ENCODE assay signal across 5 worm cellular contexts in the genomic region with DNA sequence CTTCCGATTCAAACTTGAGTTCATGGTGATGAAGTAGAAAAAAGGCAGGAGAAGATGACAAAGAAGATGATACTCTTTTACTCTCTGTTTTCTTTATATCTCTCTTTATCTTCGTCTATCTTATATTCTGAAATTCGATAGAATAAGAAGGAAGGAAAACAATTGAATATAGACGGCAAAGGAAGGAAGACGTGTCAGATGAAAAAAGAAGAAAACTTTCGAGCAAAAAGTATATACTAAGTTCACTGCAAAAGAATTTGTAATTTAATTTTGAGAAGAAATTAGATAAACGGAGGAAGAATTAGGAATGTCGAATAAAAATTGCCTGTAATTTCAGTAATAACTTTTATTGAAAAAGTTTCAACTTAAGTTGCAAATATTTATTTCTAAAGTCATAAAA.
A peak's percentile ranks its signal among the peaks of the same experiment; 100 is the strongest.
TF ChIP-seq lines count a peak whose summit lies in the region.

Gene K01F9.2 (minus strand): TSS at position 127 of the 400 bp plus-strand sequence.

TF ChIP-seq in whole organism, L1 larva, 84 proteins besides CTCF, POLR2A, EP300 and RAD21:
- peak; percentile 49 for TF ChIP-seq lin-14 (GFP tag; optimal IDR thresholded peaks at IDR 0.05; lab: Kevin White, UChicago)
- no peak for TF ChIP-seq rnt-1 (tag; optimal IDR thresholded peaks at IDR 0.05; lab: Kevin White, UChicago)
- TF ChIP-seq efl-1 (optimal IDR thresholded peaks at IDR 0.05; lab: Kevin White, UChicago): no peak
- no peak for TF ChIP-seq efl-1 (GFP tag; optimal IDR thresholded peaks at IDR 0.05 in 1 of 2; lab: Kevin White, UChicago)
- TF ChIP-seq elt-3 (tag; optimal IDR thresholded peaks at IDR 0.05; lab: Kevin White, UChicago): no peak
- TF ChIP-seq fkh-8 (tag; optimal IDR thresholded peaks at IDR 0.05; lab: Kevin White, UChicago): no peak
- TF ChIP-seq aha-1 (tag; optimal IDR thresholded peaks at IDR 0.05; lab: Kevin White, UChicago): no peak
- no peak for TF ChIP-seq ceh-90 (tag; optimal IDR thresholded peaks at IDR 0.05; lab: Kevin White, UChicago)
- no peak for TF ChIP-seq ceh-88 (GFP tag; IDR thresholded peaks at IDR 0.05; lab: Robert Waterston, UW)
- no peak for TF ChIP-seq zip-4 (GFP tag; optimal IDR thresholded peaks at IDR 0.05; lab: Kevin White, UChicago)
- TF ChIP-seq isw-1 (GFP tag; IDR thresholded peaks at IDR 0.05; lab: Robert Waterston, UW): no peak
- TF ChIP-seq C16A3.4 (tag; optimal IDR thresholded peaks at IDR 0.05; lab: Kevin White, UChicago): no peak
- TF ChIP-seq swsn-7 (tag; optimal IDR thresholded peaks at IDR 0.05; lab: Kevin White, UChicago): no peak
- TF ChIP-seq fkh-10 (GFP tag; optimal IDR thresholded peaks at IDR 0.05; lab: Kevin White, UChicago): peak; percentile 93

TF ChIP-seq in whole organism, L3 larva, 47 proteins besides CTCF, POLR2A, EP300 and RAD21:
- TF ChIP-seq sea-2 (GFP tag; optimal IDR thresholded peaks at IDR 0.05; lab: Kevin White, UChicago): no peak
- TF ChIP-seq fkh-10 (GFP tag; optimal IDR thresholded peaks at IDR 0.05; lab: Kevin White, UChicago): peak; percentile 96
- TF ChIP-seq ZK546.5 (tag; optimal IDR thresholded peaks at IDR 0.05; lab: Kevin White, UChicago): no peak
- no peak for TF ChIP-seq hmg-11 (tag; optimal IDR thresholded peaks at IDR 0.05; lab: Kevin White, UChicago)

TF ChIP-seq in whole organism, L4 larva, 104 proteins besides CTCF, POLR2A, EP300 and RAD21:
- no peak for TF ChIP-seq nhr-41 (GFP tag; IDR thresholded peaks at IDR 0.05; lab: Robert Waterston, UW)
- TF ChIP-seq fkh-10 (GFP tag; optimal IDR thresholded peaks at IDR 0.05; lab: Kevin White, UChicago): peak; percentile 89
- TF ChIP-seq aha-1 (tag; lab: Kevin White, UChicago): peak; percentile 87
- TF ChIP-seq ces-1 (GFP tag; optimal IDR thresholded peaks at IDR 0.05; lab: Kevin White, UChicago): peak; percentile 85
- TF ChIP-seq R02D3.7 (tag; optimal IDR thresholded peaks at IDR 0.05; lab: Kevin White, UChicago): no peak

TF ChIP-seq in whole organism, late embryonic, 69 proteins besides CTCF, POLR2A, EP300 and RAD21:
- TF ChIP-seq hlh-8 (tag; optimal IDR thresholded peaks at IDR 0.05; lab: Kevin White, UChicago): no peak
- no peak for TF ChIP-seq unc-86 (tag; optimal IDR thresholded peaks at IDR 0.05; lab: Kevin White, UChicago)
- TF ChIP-seq dve-1 (tag; optimal IDR thresholded peaks at IDR 0.05; lab: Kevin White, UChicago): no peak
- TF ChIP-seq unc-42 (tag; optimal IDR thresholded peaks at IDR 0.05; lab: Kevin White, UChicago): peak; percentile 85

TF ChIP-seq in whole organism, mixed stage, embryonic, 35 proteins besides CTCF, POLR2A, EP300 and RAD21:
- TF ChIP-seq bed-3 (GFP tag; optimal IDR thresholded peaks at IDR 0.05; lab: Kevin White, UChicago): no peak
- TF ChIP-seq nhr-76 (tag; optimal IDR thresholded peaks at IDR 0.05; lab: Kevin White, UChicago): no peak
- TF ChIP-seq unc-120 (tag; optimal IDR thresholded peaks at IDR 0.05; lab: Kevin White, UChicago; ENCODE audit: poor library complexity, severe bottlenecking): no peak
- peak; percentile 91 for TF ChIP-seq ces-1 (GFP tag; optimal IDR thresholded peaks at IDR 0.05; lab: Kevin White, UChicago)
- TF ChIP-seq blmp-1 (tag; optimal IDR thresholded peaks at IDR 0.05; lab: Kevin White, UChicago): no peak
- TF ChIP-seq lin-13 (tag; optimal IDR thresholded peaks at IDR 0.05; lab: Kevin White, UChicago): no peak
- no peak for TF ChIP-seq unc-39 (tag; optimal IDR thresholded peaks at IDR 0.05; lab: Kevin White, UChicago)
- no peak for TF ChIP-seq sptf-1 (tag; optimal IDR thresholded peaks at IDR 0.05; lab: Kevin White, UChicago)

Comparison
In these comparisons a context has a peak if more than half of its experiments do, and no peak if none do; other contexts are left out.
1. Of the 29 proteins assayed by ChIP-seq in both whole organism, L4 larva and whole organism, L1 larva: peak only in whole organism, L4 larva: aha-1 and ces-1; only in whole organism, L1 larva: none; in both: fkh-10; in neither: 26.